Worm (Caenorhabditis elegans) whole organism, L3 larva: ENCODE data around the gene F26F2.4.

Source experiments
- aly-2 ChIP-seq: fragments of 150-350 bp; optimal IDR thresholded peaks from 2 replicates; lab custom pipeline; 2014; ENCODE audit warnings: missing biosample characterization, missing genetic modification characterization
- nhr-28 ChIP-seq: fragments of 150-350 bp; optimal IDR thresholded peaks from 2 replicates; lab custom pipeline; 2014; ENCODE audit warnings: missing biosample characterization, missing genetic modification characterization
- nhr-67 ChIP-seq: fragments of 150-350 bp; optimal IDR thresholded peaks from 2 replicates; lab custom pipeline; 2014; ENCODE audit warnings: missing biosample characterization, missing genetic modification characterization
- snpc-4 ChIP-seq: fragments of 150-350 bp; optimal IDR thresholded peaks from 2 replicates; lab custom pipeline; 2014; ENCODE audit warnings: missing biosample characterization, missing genetic modification characterization
- tbx-2 ChIP-seq: sonication (generic microtip); optimal IDR thresholded peaks from 2 replicates; lab custom pipeline; 2016; ENCODE audit warnings: mild to moderate bottlenecking, missing genetic modification characterization, missing compliant biosample characterization
- unc-62 ChIP-seq: fragments of 150-350 bp; sonication (generic microtip); optimal IDR thresholded peaks from 4 replicates; lab custom pipeline; 2014; ENCODE audit warnings: missing biosample characterization, missing genetic modification reagents, missing genetic modification characterization
- ztf-11 ChIP-seq: fragments of 150-350 bp; optimal IDR thresholded peaks from 2 replicates; lab custom pipeline; 2014; ENCODE audit warnings: missing biosample characterization, missing genetic modification characterization

DNA sequence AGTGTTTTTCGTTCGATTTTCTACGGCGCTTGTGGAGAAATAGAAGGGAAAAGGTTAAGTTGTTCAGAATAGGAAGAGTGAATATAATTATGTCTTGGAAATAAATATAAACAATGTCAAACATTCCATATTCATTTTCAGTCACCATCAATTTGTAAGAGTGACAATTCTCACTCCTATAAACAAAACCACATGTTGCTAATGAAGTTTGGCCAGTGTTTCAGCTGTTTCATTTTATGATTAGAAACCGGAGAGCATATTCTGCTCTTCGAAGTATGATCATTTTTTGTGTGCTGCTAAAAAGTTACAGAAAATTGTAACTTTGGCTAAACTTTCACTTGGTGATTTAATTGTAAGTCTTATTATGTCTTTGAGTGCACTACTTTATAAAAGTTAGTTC lies 14.0 kb upstream of the F26F2.4 start, which contains the start of gene Y38H6C.21:
- no peak for TF ChIP-seq unc-62 (GFP tag; lab: Kevin White, UChicago)
- TF ChIP-seq nhr-28: no peak
- TF ChIP-seq snpc-4: no peak
- no peak for TF ChIP-seq aly-2 (tag; lab: Kevin White, UChicago)
- TF ChIP-seq ztf-11 (tag; lab: Kevin White, UChicago): no peak
- TF ChIP-seq tbx-2 (tag; lab: Kevin White, UChicago): no peak
- TF ChIP-seq nhr-67 (tag; lab: Kevin White, UChicago): no peak
